Worm (Caenorhabditis elegans) whole organism, L1 larva: Measurements from ENCODE around the gene hpo-8.
A peak's percentile ranks its signal among the peaks of the same experiment; 100 is the strongest.

Source experiments
- C04F5.9 ChIP-seq: sonication (generic microtip); optimal IDR thresholded peaks from 2 replicates; lab custom pipeline; 2016; ENCODE audit warnings: missing genetic modification characterization, missing compliant biosample characterization
- C34B4.2 ChIP-seq: sonication (generic microtip); optimal IDR thresholded peaks from 2 replicates; lab custom pipeline; 2017; ENCODE audit warnings: mild to moderate bottlenecking, missing genetic modification characterization, missing compliant biosample characterization
- F16B12.6 ChIP-seq: fragments of 150-350 bp; optimal IDR thresholded peaks from 2 replicates; lab custom pipeline; 2014; ENCODE audit warnings: missing biosample characterization, missing genetic modification characterization
- Y116A8C.19 ChIP-seq: sonication (generic microtip); optimal IDR thresholded peaks from 2 replicates; lab custom pipeline; 2016; ENCODE audit warnings: missing compliant biosample characterization, missing genetic modification characterization, borderline replicate concordance
- alr-1 ChIP-seq: fragments of 200-800 bp; sonication (Bioruptor generic); optimal IDR thresholded peaks from 2 replicates; lab custom pipeline; 2018; ENCODE audit warnings: borderline replicate concordance, mild to moderate bottlenecking, missing genetic modification characterization, missing compliant biosample characterization
- aly-2 ChIP-seq: fragments of 150-350 bp; optimal IDR thresholded peaks from 2 replicates; lab custom pipeline; 2014; ENCODE audit warnings: missing biosample characterization, missing genetic modification characterization
- ceh-82 ChIP-seq, 3 experiments: fragments of 150-350 bp in 1 of 3; sonication (generic microtip) in 2 of 3; optimal IDR thresholded peaks; 2 replicates each; lab custom pipeline; 2014 to 2017; ENCODE audit warnings: missing biosample characterization in 3 of 3, missing genetic modification characterization in 3 of 3
- ces-1 ChIP-seq: fragments of 150-350 bp; optimal IDR thresholded peaks from 2 replicates; lab custom pipeline; 2014; ENCODE audit warnings: missing biosample characterization, missing genetic modification reagents, missing genetic modification characterization
- dpl-1 ChIP-seq, 3 experiments: fragments of 150-350 bp in 2 of 3; sonication (generic microtip) in 1 of 3; optimal IDR thresholded peaks; 2 replicates each; lab custom pipeline; 2014 to 2017; ENCODE audit warnings: missing biosample characterization in 3 of 3, missing genetic modification characterization in 3 of 3, missing genetic modification reagents in 3 of 3
- dsc-1 ChIP-seq: sonication (generic microtip); optimal IDR thresholded peaks from 2 replicates; lab custom pipeline; 2016; ENCODE audit warnings: mild to moderate bottlenecking, missing genetic modification characterization, missing compliant biosample characterization
- egl-27 ChIP-seq, 2 experiments: fragments of 150-350 bp in 1 of 2; sonication (generic microtip); optimal IDR thresholded peaks; 3 replicates each; lab custom pipeline; 2017 to 2018; ENCODE audit warnings: missing biosample characterization in 2 of 2, missing genetic modification characterization in 2 of 2, missing genetic modification reagents in 2 of 2
- elt-2 ChIP-seq: sonication (generic microtip); optimal IDR thresholded peaks from 2 replicates; lab custom pipeline; 2016; ENCODE audit warnings: missing genetic modification characterization, mild to moderate bottlenecking, inconsistent platforms, missing compliant biosample characterization, missing genetic modification reagents
- fos-1 ChIP-seq: fragments of 150-350 bp; optimal IDR thresholded peaks from 2 replicates; lab custom pipeline; 2014; ENCODE audit warnings: missing biosample characterization, missing genetic modification characterization
- hlh-17 ChIP-seq: fragments of 200-800 bp; sonication (Bioruptor generic); optimal IDR thresholded peaks from 2 replicates; lab custom pipeline; 2018; ENCODE audit warnings: missing genetic modification characterization, mild to moderate bottlenecking, missing compliant biosample characterization, moderate library complexity, borderline replicate concordance
- irx-1 ChIP-seq: sonication (generic microtip); optimal IDR thresholded peaks from 2 replicates; lab custom pipeline; 2016; ENCODE audit warnings: missing genetic modification characterization, missing compliant biosample characterization
- jun-1 ChIP-seq: fragments of 150-350 bp; optimal IDR thresholded peaks from 2 replicates; lab custom pipeline; 2014; ENCODE audit warnings: missing biosample characterization, missing genetic modification reagents, missing genetic modification characterization
- lin-13 ChIP-seq: fragments of 150-350 bp; optimal IDR thresholded peaks from 2 replicates; lab custom pipeline; 2014; ENCODE audit warnings: missing biosample characterization, missing genetic modification reagents, missing genetic modification characterization
- lin-14 ChIP-seq: fragments of 200-800 bp; sonication (Bioruptor generic); optimal IDR thresholded peaks from 2 replicates; lab custom pipeline; 2018; ENCODE audit warnings: mild to moderate bottlenecking, missing genetic modification characterization, moderate library complexity, missing compliant biosample characterization
- lin-35 ChIP-seq, 2 experiments: fragments of 150-350 bp; optimal IDR thresholded peaks; 2 replicates each; lab custom pipeline; 2014; ENCODE audit warnings: missing biosample characterization in 2 of 2, missing genetic modification characterization in 2 of 2, missing genetic modification reagents in 2 of 2
- lin-39 ChIP-seq: fragments of 150-350 bp; optimal IDR thresholded peaks from 2 replicates; lab custom pipeline; 2014; ENCODE audit warnings: missing biosample characterization, missing genetic modification reagents, missing genetic modification characterization
- lir-3 ChIP-seq: sonication (generic microtip); optimal IDR thresholded peaks from 2 replicates; lab custom pipeline; 2016; ENCODE audit warnings: mild to moderate bottlenecking, missing genetic modification characterization, moderate library complexity, missing compliant biosample characterization; ENCODE audit not compliant: poor library complexity
- lsy-2 ChIP-seq, 2 experiments: fragments of 150-350 bp; optimal IDR thresholded peaks; 2 replicates each; lab custom pipeline; 2014; ENCODE audit warnings: missing biosample characterization in 2 of 2, missing genetic modification characterization in 2 of 2
- mdl-1 ChIP-seq, 2 experiments: fragments of 150-350 bp; optimal IDR thresholded peaks; 2 replicates each; lab custom pipeline; 2014 to 2017; ENCODE audit warnings: missing biosample characterization in 2 of 2, missing genetic modification characterization in 2 of 2, inconsistent platforms in 1 of 2
- mep-1 ChIP-seq: fragments of 150-350 bp; optimal IDR thresholded peaks from 2 replicates; lab custom pipeline; 2014; ENCODE audit warnings: missing biosample characterization, missing genetic modification characterization
- nhr-12 ChIP-seq: sonication (generic microtip); optimal IDR thresholded peaks from 2 replicates; lab custom pipeline; 2017; ENCODE audit warnings: missing biosample characterization, missing genetic modification characterization
- nhr-20 ChIP-seq: sonication (generic microtip); optimal IDR thresholded peaks from 2 replicates; lab custom pipeline; 2016; ENCODE audit warnings: mild to moderate bottlenecking, missing genetic modification characterization, missing compliant biosample characterization
- nhr-237 ChIP-seq: fragments of 150-350 bp; optimal IDR thresholded peaks from 2 replicates; lab custom pipeline; 2014; ENCODE audit warnings: missing biosample characterization, missing genetic modification characterization
- nhr-28 ChIP-seq: fragments of 150-350 bp; optimal IDR thresholded peaks from 2 replicates; lab custom pipeline; 2014; ENCODE audit warnings: missing biosample characterization, missing genetic modification characterization
- nhr-76 ChIP-seq: sonication (generic microtip); optimal IDR thresholded peaks from 2 replicates; lab custom pipeline; 2017; ENCODE audit warnings: missing biosample characterization, missing genetic modification characterization
- nhr-85 ChIP-seq: sonication (generic microtip); peaks from one replicate; lab custom pipeline; 2016; ENCODE audit warnings: missing genetic modification characterization, inconsistent platforms, missing compliant biosample characterization
- nhr-90 ChIP-seq: sonication (generic microtip); optimal IDR thresholded peaks from 2 replicates; lab custom pipeline; 2016; ENCODE audit warnings: mild to moderate bottlenecking, missing genetic modification characterization, missing compliant biosample characterization; ENCODE audit not compliant: poor library complexity
- pag-3 ChIP-seq: sonication (generic microtip); optimal IDR thresholded peaks from 2 replicates; lab custom pipeline; 2017; ENCODE audit warnings: missing genetic modification characterization, mild to moderate bottlenecking, missing compliant biosample characterization, antibody characterized with exemption, borderline replicate concordance; ENCODE audit not compliant: insufficient read depth
- pax-3 ChIP-seq: fragments of 200-800 bp; sonication (Bioruptor generic); optimal IDR thresholded peaks from 2 replicates; lab custom pipeline; 2018; ENCODE audit warnings: mild to moderate bottlenecking, missing genetic modification characterization, moderate library complexity, missing compliant biosample characterization
- rnt-1 ChIP-seq: sonication (generic microtip); optimal IDR thresholded peaks from 2 replicates; lab custom pipeline; 2016; ENCODE audit warnings: mild to moderate bottlenecking, missing genetic modification characterization, moderate library complexity, missing compliant biosample characterization
- snpc-4 ChIP-seq: fragments of 150-350 bp; optimal IDR thresholded peaks from 2 replicates; lab custom pipeline; 2014; ENCODE audit warnings: missing biosample characterization, missing genetic modification characterization
- sox-4 ChIP-seq: sonication (generic microtip); optimal IDR thresholded peaks from 2 replicates; lab custom pipeline; 2016; ENCODE audit warnings: missing genetic modification characterization, missing compliant biosample characterization
- sup-37 ChIP-seq: fragments of 200-800 bp; sonication (Bioruptor generic); optimal IDR thresholded peaks from 2 replicates; lab custom pipeline; 2018; ENCODE audit warnings: mild to moderate bottlenecking, missing genetic modification characterization, missing compliant biosample characterization
- swsn-7 ChIP-seq: sonication (generic microtip); optimal IDR thresholded peaks from 2 replicates; lab custom pipeline; 2016; ENCODE audit warnings: missing genetic modification characterization, missing compliant biosample characterization
- tbx-2 ChIP-seq: sonication (generic microtip); optimal IDR thresholded peaks from 2 replicates; lab custom pipeline; 2016; ENCODE audit warnings: missing genetic modification characterization, missing compliant biosample characterization
- unc-62 ChIP-seq: fragments of 150-350 bp; optimal IDR thresholded peaks from 2 replicates; lab custom pipeline; 2014; ENCODE audit warnings: missing biosample characterization, missing genetic modification reagents, missing genetic modification characterization
- unc-98 ChIP-seq: fragments of 200-800 bp; sonication (Bioruptor generic); IDR thresholded peaks from 2 replicates; pipeline ENCODE4 v1.3.6; 2022; ENCODE audit warnings: missing genetic modification characterization, missing compliant biosample characterization
- xbp-1 ChIP-seq: sonication (generic microtip); optimal IDR thresholded peaks from 2 replicates; lab custom pipeline; 2016; ENCODE audit warnings: missing genetic modification characterization, missing compliant biosample characterization
- ztf-11 ChIP-seq, 2 experiments: sonication (generic microtip); optimal IDR thresholded peaks; 2 replicates each; lab custom pipeline; 2016 to 2017; ENCODE audit warnings: missing genetic modification characterization in 2 of 2, missing biosample characterization in 1 of 2, missing compliant biosample characterization in 1 of 2
- ztf-4 ChIP-seq: fragments of 150-350 bp; optimal IDR thresholded peaks from 2 replicates; lab custom pipeline; 2014; ENCODE audit warnings: missing biosample characterization, missing genetic modification characterization

Gene hpo-8

DNA sequence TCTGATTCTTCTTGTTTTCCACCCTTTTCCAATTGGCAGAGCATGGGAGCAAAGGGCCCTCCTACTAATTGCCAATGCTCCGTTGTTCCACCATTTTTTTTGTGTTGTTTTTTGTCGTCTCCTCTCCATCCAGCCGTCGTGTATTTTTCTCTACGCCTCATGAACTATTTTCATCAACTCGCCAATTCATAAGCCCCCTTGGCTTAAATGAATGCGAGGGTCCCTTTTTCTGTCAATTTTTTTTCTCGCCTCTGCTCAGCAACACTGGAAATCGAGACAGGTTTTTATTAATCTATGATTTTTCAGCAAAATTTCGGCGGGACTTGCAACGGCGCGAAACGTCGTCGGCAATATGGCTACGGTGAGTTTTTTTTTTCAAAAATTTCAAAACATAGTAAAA is 41.9 kb downstream of the hpo-8 start, which contains the start of gene unc-70:
Gene unc-70, plus strand, starts transcription at position 301 of the 400 bp plus-strand sequence.
- TF ChIP-seq nhr-85 (tag; lab: Kevin White, UChicago) (peak; percentile 20), F16B12.6 (tag; lab: Kevin White, UChicago) (no peak), egl-27 (tag; optimal IDR thresholded peaks at IDR 0.05; lab: Kevin White, UChicago) (no peak), nhr-90 (no peak), hlh-17 (GFP tag; lab: Kevin White, UChicago) (no peak), pag-3 (tag; lab: Kevin White, UChicago) (no peak), lin-39 (tag; lab: Kevin White, UChicago) (no peak), ztf-4 (tag; lab: Kevin White, UChicago) (no peak)

DNA sequence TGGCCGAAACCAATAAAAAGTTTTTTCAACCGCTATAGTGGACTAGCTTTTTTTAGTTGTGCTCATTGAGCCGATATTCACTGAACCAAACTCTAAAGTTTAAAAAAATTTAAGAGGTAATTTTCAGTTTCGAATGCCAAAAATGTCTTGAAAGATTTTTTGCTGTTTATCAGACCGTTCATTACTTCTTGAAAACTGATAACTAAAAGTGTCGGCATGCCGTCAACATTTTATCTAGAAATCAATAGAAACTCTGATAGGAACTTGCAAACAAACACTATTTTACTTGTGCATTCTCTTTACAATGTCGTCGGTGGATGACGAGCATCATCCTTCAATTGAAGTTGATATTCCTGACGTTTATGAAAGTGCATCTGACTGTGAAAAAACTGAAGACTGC is 42.6 kb downstream of the hpo-8 start:
- no peak for TF ChIP-seq nhr-237 (tag; lab: Kevin White, UChicago)
- no peak for TF ChIP-seq jun-1
- peak; percentile 44 for TF ChIP-seq elt-2

DNA sequence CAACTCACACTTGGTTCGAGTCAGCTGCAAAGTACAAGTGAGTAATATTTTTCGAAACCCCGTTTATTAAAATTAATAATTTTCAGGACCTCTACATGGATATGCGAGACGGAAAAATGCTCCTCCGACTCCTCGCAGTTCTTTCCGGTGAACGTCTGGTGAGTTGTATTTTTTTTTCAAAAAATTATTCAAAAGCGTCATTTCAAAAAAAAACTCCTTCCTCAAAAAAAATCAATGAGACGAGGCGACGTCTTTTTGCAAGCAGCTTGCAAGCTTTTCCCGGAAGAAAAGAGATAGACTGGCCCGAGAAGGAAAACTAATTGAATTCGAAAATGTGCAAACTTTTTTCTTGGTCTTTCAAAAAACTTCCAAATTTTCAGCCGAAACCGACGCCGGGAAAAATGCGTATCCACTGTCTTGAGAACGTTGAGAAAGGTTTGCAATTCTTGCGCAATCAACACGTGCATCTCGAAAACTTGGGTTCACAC is 43.4 kb downstream of the hpo-8 start:
- TF ChIP-seq nhr-90: no peak
- TF ChIP-seq C04F5.9: no peak
- no peak for TF ChIP-seq tbx-2
- no peak for TF ChIP-seq dsc-1
- peak; percentile 54 for TF ChIP-seq lin-14 (GFP tag; lab: Kevin White, UChicago)
- TF ChIP-seq nhr-12 (tag; lab: Kevin White, UChicago): no peak

DNA sequence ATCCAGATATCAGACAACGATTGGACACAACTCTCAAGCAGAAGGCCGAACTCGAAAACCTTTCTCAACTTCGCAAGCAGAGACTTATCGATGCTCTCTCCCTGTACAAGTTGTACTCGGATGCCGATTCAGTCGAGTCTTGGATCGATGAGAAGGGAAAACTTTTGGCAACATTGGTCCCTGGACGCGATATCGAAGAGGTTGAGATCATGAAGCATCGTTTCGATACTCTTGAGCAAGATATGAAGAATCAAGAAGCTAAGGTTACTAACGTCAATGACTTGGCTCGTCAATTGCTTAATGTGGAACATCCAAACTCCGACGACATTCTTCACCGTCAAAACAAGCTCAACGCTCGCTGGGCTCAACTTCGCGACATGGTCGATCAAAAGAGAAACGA is 46.0 kb downstream of the hpo-8 start:
- TF ChIP-seq swsn-7 (tag; lab: Kevin White, UChicago): no peak
- no peak for TF ChIP-seq nhr-90
- TF ChIP-seq pax-3: no peak
- no peak for TF ChIP-seq C34B4.2 (tag; lab: Kevin White, UChicago)
- no peak for TF ChIP-seq nhr-76 (tag; lab: Kevin White, UChicago)
- TF ChIP-seq mep-1 (tag; lab: Kevin White, UChicago): no peak

DNA sequence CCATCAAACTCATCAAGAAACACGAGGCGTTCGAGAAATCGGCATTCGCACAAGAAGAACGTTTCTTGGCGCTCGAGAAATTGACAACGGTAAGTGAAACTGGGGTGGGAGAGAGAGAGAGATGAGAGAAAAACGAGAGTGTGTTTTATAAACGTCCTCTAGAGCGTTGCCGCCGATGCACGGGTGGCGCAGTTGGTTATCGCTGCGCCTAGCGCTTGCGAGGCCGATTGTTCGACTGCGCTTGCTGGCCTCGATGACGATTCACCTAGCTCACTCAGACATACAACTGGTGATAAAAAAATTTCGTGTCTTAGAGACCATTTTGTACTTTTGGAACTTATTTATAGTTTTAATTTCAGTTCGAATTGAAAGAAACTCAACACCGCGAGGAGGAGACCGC is 49.7 kb downstream of the hpo-8 start:
- TF ChIP-seq lin-35 (GFP tag; optimal IDR thresholded peaks at IDR 0.05; lab: Kevin White, UChicago) (peak; percentile 37 to 62), ztf-11 (tag; optimal IDR thresholded peaks at IDR 0.05; lab: Kevin White, UChicago) (peak in 1 of 2 experiments; percentile 6), snpc-4 (no peak), aly-2 (peak; percentile 71), jun-1 (peak; percentile 6), tbx-2 (peak; percentile 39), ces-1 (no peak), xbp-1 (tag; lab: Kevin White, UChicago) (peak; percentile 24), irx-1 (peak; percentile 19), fos-1 (tag; lab: Kevin White, UChicago) (peak; percentile 50), nhr-85 (tag; lab: Kevin White, UChicago) (peak; percentile 20), sup-37 (GFP tag; lab: Kevin White, UChicago) (no peak), dpl-1 (GFP tag; optimal IDR thresholded peaks at IDR 0.05; lab: Kevin White, UChicago) (peak in 1 of 3 experiments; percentile 23), lir-3 (tag; lab: Kevin White, UChicago) (no peak), alr-1 (no peak), mdl-1 (tag; optimal IDR thresholded peaks at IDR 0.05; lab: Kevin White, UChicago) (peak in 1 of 2 experiments; percentile 42), Y116A8C.19 (tag; lab: Kevin White, UChicago) (no peak), unc-62 (no peak), nhr-237 (tag; lab: Kevin White, UChicago) (no peak), nhr-28 (tag; lab: Kevin White, UChicago) (no peak), sox-4 (tag; lab: Kevin White, UChicago) (peak; percentile 10), nhr-20 (peak; percentile 60), lsy-2 (tag; optimal IDR thresholded peaks at IDR 0.05; lab: Kevin White, UChicago) (peak in 1 of 2 experiments; percentile 44), pax-3 (no peak), ceh-82 (tag; optimal IDR thresholded peaks at IDR 0.05; lab: Kevin White, UChicago) (peak in 2 of 3 experiments; percentile 9 to 33), lin-13 (GFP tag; lab: Kevin White, UChicago) (no peak), rnt-1 (tag; lab: Kevin White, UChicago) (peak; percentile 54), swsn-7 (tag; lab: Kevin White, UChicago) (peak; percentile 51), unc-98 (GFP tag; lab: Robert Waterston, UW) (no peak), nhr-90 (peak; percentile 63)
